Worm (Caenorhabditis elegans): Measurements from ENCODE around the gene irld-21.

ce11 chrIV:10129957-10130356, 7.9 kb upstream of the irld-21 start, which contains the start of gene glt-3:
- TF ChIP-seq nhr-20 (tag; optimal IDR thresholded peaks at IDR 0.05) (no peak), mep-1 (tag; optimal IDR thresholded peaks at IDR 0.05) (no peak), nhr-11 (tag; optimal IDR thresholded peaks at IDR 0.05) (no peak), C34B4.2 (tag; optimal IDR thresholded peaks at IDR 0.05) (no peak), nhr-77 (tag; optimal IDR thresholded peaks at IDR 0.05) (no peak), nhr-237 (tag; optimal IDR thresholded peaks at IDR 0.05) (no peak), lin-35 (GFP tag; optimal IDR thresholded peaks at IDR 0.05) (no peak), egl-27 (tag; optimal IDR thresholded peaks at IDR 0.05) (no peak), dpl-1 (GFP tag; optimal IDR thresholded peaks at IDR 0.05) (no peak), fkh-10 (GFP tag; optimal IDR thresholded peaks at IDR 0.05) (no peak), ztf-11 (tag; optimal IDR thresholded peaks at IDR 0.05) (no peak), ceh-82 (tag; optimal IDR thresholded peaks at IDR 0.05) (no peak), lin-15B (tag; optimal IDR thresholded peaks at IDR 0.05) (no peak), ceh-8 (GFP tag; optimal IDR thresholded peaks at IDR 0.05) (no peak)

Data from whole organism, L1 larva.